ENCODE assay signal across 5 fruit fly cellular contexts in the genomic region with DNA sequence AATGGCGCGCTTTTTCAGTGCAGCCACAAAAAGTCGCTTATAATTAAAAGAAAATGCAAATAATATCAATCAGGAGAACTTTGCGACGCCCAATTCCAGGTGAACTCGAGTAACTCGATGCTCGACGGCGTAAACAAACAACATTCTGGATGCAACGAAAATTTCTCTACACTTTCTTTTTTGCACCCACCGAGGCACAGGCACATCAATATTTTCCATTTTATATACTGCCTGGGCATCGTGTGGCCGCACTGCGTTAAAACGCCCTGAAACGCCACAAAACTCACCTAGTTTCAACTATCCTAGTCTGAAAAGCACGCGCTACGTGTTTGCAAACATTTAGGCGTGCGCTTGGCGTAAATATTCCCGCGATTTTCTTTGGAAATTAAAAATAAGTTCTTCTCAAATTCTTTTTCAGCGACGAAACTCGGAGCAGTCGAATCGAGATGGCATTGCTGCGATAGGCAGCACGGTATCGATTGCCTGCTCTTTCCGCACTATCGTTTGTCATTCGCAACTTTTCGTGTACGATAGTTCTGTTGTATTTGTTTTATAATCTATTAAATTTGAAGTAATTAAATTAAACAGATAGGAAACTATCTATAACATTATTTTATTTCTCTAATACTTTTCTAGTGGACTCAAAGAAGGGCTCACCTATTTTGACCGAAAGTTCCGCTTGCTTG.
TF ChIP-seq lines count a peak whose summit lies in the region.

TSS of gene Pcif1 (minus strand) at position 456 of the 686 bp plus-strand sequence.

- TF ChIP-seq CTCF in whole organism, embryonic (GFP tag; optimal IDR thresholded peaks at IDR 0.05; lab: Kevin White, UChicago), result peak; percentile 31

TF ChIP-seq in whole organism, adult, 20 proteins besides CTCF, POLR2A, EP300 and RAD21 (continues in another document):
- TF ChIP-seq CG7101 (tag; optimal IDR thresholded peaks at IDR 0.05; lab: Kevin White, UChicago) (peak; percentile 34), bab1 (GFP tag; optimal IDR thresholded peaks at IDR 0.05; lab: Kevin White, UChicago) (peak; percentile 53), CG12768 (GFP tag; optimal IDR thresholded peaks at IDR 0.05; lab: Kevin White, UChicago) (no peak), toe (GFP tag; optimal IDR thresholded peaks at IDR 0.05; lab: Kevin White, UChicago) (peak; percentile 17), Clk (GFP tag; optimal IDR thresholded peaks at IDR 0.05; lab: Kevin White, UChicago) (no peak), Mnt (GFP tag; optimal IDR thresholded peaks at IDR 0.05; lab: Kevin White, UChicago) (no peak), Crg-1 (GFP tag; optimal IDR thresholded peaks at IDR 0.05; lab: Kevin White, UChicago) (peak; percentile 42), tj (GFP tag; optimal IDR thresholded peaks at IDR 0.05; lab: Kevin White, UChicago) (no peak), CG33017 (tag; optimal IDR thresholded peaks at IDR 0.05; lab: Kevin White, UChicago) (no peak), CG7045 (GFP tag; optimal IDR thresholded peaks at IDR 0.05; lab: Kevin White, UChicago) (no peak), kay (GFP tag; lab: Kevin White, UChicago; ENCODE audit: borderline replicate concordance) (no peak), ovo (GFP tag; optimal IDR thresholded peaks at IDR 0.05; lab: Kevin White, UChicago) (no peak), CG5204 (GFP tag; optimal IDR thresholded peaks at IDR 0.05; lab: Kevin White, UChicago) (no peak), cnc (optimal IDR thresholded peaks at IDR 0.05; lab: Kevin White, UChicago) (no peak), CG11617 (GFP tag; optimal IDR thresholded peaks at IDR 0.05; lab: Kevin White, UChicago) (no peak), CG1620 (GFP tag; optimal IDR thresholded peaks at IDR 0.05; lab: Kevin White, UChicago) (peak; percentile 11), Hr96 (GFP tag; optimal IDR thresholded peaks at IDR 0.05; lab: Kevin White, UChicago) (no peak)

TF ChIP-seq in whole organism, embryonic, 481 proteins besides CTCF, POLR2A, EP300 and RAD21 (continues in another document):
- TF ChIP-seq hkb (optimal IDR thresholded peaks at IDR 0.05; lab: Kevin White, UChicago), result no peak
- no peak for TF ChIP-seq hkb (GFP tag; IDR thresholded peaks at IDR 0.05; lab: Robert Waterston, UW)
- peak; percentile 56; the same call in 2 of the 3 replicates for TF ChIP-seq CG34422 (GFP tag; IDR thresholded peaks at IDR 0.05; lab: Robert Waterston, UW)
- no peak for TF ChIP-seq CG4282 (GFP tag; optimal IDR thresholded peaks at IDR 0.05; lab: Kevin White, UChicago)
- TF ChIP-seq zfh2 (GFP tag; optimal IDR thresholded peaks at IDR 0.05; lab: Kevin White, UChicago), result no peak
- TF ChIP-seq Aef1 (GFP tag; IDR thresholded peaks at IDR 0.05; lab: Robert Waterston, UW), result no peak
- TF ChIP-seq CG30403 (GFP tag; optimal IDR thresholded peaks at IDR 0.05; lab: Kevin White, UChicago), result no peak
- TF ChIP-seq CG6654 (GFP tag; optimal IDR thresholded peaks at IDR 0.05; lab: Kevin White, UChicago), result no peak
- TF ChIP-seq CG8089 (GFP tag; optimal IDR thresholded peaks at IDR 0.05; lab: Kevin White, UChicago), result no peak
- TF ChIP-seq CG9437 (GFP tag; optimal IDR thresholded peaks at IDR 0.05; lab: Kevin White, UChicago), result no peak
- peak; percentile 73 for TF ChIP-seq corto (GFP tag; optimal IDR thresholded peaks at IDR 0.05; lab: Kevin White, UChicago)
- no peak for TF ChIP-seq CG6765 (GFP tag; optimal IDR thresholded peaks at IDR 0.05; lab: Kevin White, UChicago)
- peak; percentile 72 for TF ChIP-seq D19A (tag; optimal IDR thresholded peaks at IDR 0.05; lab: Kevin White, UChicago)
- no peak for TF ChIP-seq Doc2 (GFP tag; IDR thresholded peaks at IDR 0.05; lab: Robert Waterston, UW)
- no peak for TF ChIP-seq zen (tag; optimal IDR thresholded peaks at IDR 0.05; lab: Kevin White, UChicago)
- no peak for TF ChIP-seq CG13894 (tag; optimal IDR thresholded peaks at IDR 0.05; lab: Kevin White, UChicago)
- TF ChIP-seq CG3838 (GFP tag; optimal IDR thresholded peaks at IDR 0.05; lab: Kevin White, UChicago), result no peak
- no peak for TF ChIP-seq Hmr (GFP tag; optimal IDR thresholded peaks at IDR 0.05; lab: Kevin White, UChicago)

TF ChIP-seq in whole organism, prepupa, 60 proteins besides CTCF, POLR2A, EP300 and RAD21:
- TF ChIP-seq CG34406 (GFP tag; optimal IDR thresholded peaks at IDR 0.05; lab: Kevin White, UChicago) (no peak), Sox102F (GFP tag; optimal IDR thresholded peaks at IDR 0.05; lab: Kevin White, UChicago) (peak; percentile 36), CG10669 (GFP tag; optimal IDR thresholded peaks at IDR 0.05; lab: Kevin White, UChicago) (no peak), lz (GFP tag; optimal IDR thresholded peaks at IDR 0.05; lab: Kevin White, UChicago) (peak; percentile 28), Eip78C (GFP tag; lab: Kevin White, UChicago) (peak; percentile 40), CG8632 (GFP tag; optimal IDR thresholded peaks at IDR 0.05; lab: Kevin White, UChicago) (no peak), topi (GFP tag; optimal IDR thresholded peaks at IDR 0.05; lab: Kevin White, UChicago) (peak; percentile 31), esn (GFP tag; optimal IDR thresholded peaks at IDR 0.05; lab: Kevin White, UChicago) (peak; percentile 52), salr (GFP tag; optimal IDR thresholded peaks at IDR 0.05; lab: Kevin White, UChicago) (no peak), CG6808 (GFP tag; optimal IDR thresholded peaks at IDR 0.05; lab: Kevin White, UChicago) (no peak), CG7368 (GFP tag; optimal IDR thresholded peaks at IDR 0.05; lab: Kevin White, UChicago) (no peak), Hr4 (GFP tag; optimal IDR thresholded peaks at IDR 0.05; lab: Kevin White, UChicago) (no peak), acj6 (GFP tag; optimal IDR thresholded peaks at IDR 0.05; lab: Kevin White, UChicago) (no peak), ss (GFP tag; optimal IDR thresholded peaks at IDR 0.05; lab: Kevin White, UChicago) (no peak), Sox14 (GFP tag; optimal IDR thresholded peaks at IDR 0.05; lab: Kevin White, UChicago) (peak; percentile 14), fkh (GFP tag; optimal IDR thresholded peaks at IDR 0.05; lab: Kevin White, UChicago) (peak; percentile 67), achi (GFP tag; optimal IDR thresholded peaks at IDR 0.05; lab: Kevin White, UChicago) (peak; percentile 13)

TF ChIP-seq in whole organism, pupa, 21 proteins besides CTCF, POLR2A, EP300 and RAD21:
- TF ChIP-seq CG4496 (GFP tag; IDR thresholded peaks at IDR 0.05; lab: Robert Waterston, UW), result 0 out of 3 replicates have a peak, but pooled peaks have one; percentile 30
- 0 out of 2 replicates have a peak, but pooled peaks have one; percentile 11 for TF ChIP-seq CG32121 (GFP tag; IDR thresholded peaks at IDR 0.05; lab: Robert Waterston, UW)
- no peak for TF ChIP-seq Snoo (tag; optimal IDR thresholded peaks at IDR 0.05; lab: Kevin White, UChicago)

TF ChIP-seq in whole organism, wandering third instar larva, 38 proteins besides CTCF, POLR2A, EP300 and RAD21:
- TF ChIP-seq Hnf4 (GFP tag; optimal IDR thresholded peaks at IDR 0.05; lab: Kevin White, UChicago) (peak; percentile 72), CrebA (GFP tag; optimal IDR thresholded peaks at IDR 0.05; lab: Kevin White, UChicago; ENCODE audit: borderline replicate concordance) (no peak), h (GFP tag; optimal IDR thresholded peaks at IDR 0.05; lab: Kevin White, UChicago) (peak; percentile 50), dsf (GFP tag; optimal IDR thresholded peaks at IDR 0.05; lab: Kevin White, UChicago; ENCODE audit: borderline replicate concordance) (peak; percentile 59), sage (GFP tag; optimal IDR thresholded peaks at IDR 0.05; lab: Kevin White, UChicago) (peak; percentile 44), dmrt93B (GFP tag; optimal IDR thresholded peaks at IDR 0.05; lab: Kevin White, UChicago) (no peak), lola (GFP tag; optimal IDR thresholded peaks at IDR 0.05; lab: Kevin White, UChicago) (no peak), sv (GFP tag; optimal IDR thresholded peaks at IDR 0.05; lab: Kevin White, UChicago) (peak; percentile 16), CG9705 (GFP tag; optimal IDR thresholded peaks at IDR 0.05; lab: Kevin White, UChicago) (peak; percentile 2), Rel (GFP tag; optimal IDR thresholded peaks at IDR 0.05; lab: Kevin White, UChicago) (peak; percentile 41), Rel (tag; optimal IDR thresholded peaks at IDR 0.05; lab: Kevin White, UChicago) (no peak), Hr83 (GFP tag; optimal IDR thresholded peaks at IDR 0.05; lab: Kevin White, UChicago; ENCODE audit: poor library complexity, severe bottlenecking) (peak; percentile 54), CG32264 (GFP tag; optimal IDR thresholded peaks at IDR 0.05; lab: Kevin White, UChicago) (peak; percentile 11), brk (GFP tag; optimal IDR thresholded peaks at IDR 0.05; lab: Kevin White, UChicago) (peak; percentile 83), dl (GFP tag; optimal IDR thresholded peaks at IDR 0.05; lab: Kevin White, UChicago; ENCODE audit: insufficient read depth in 1 of 2, partially characterized antibody in 2 of 2) (no peak), woc (GFP tag; optimal IDR thresholded peaks at IDR 0.05; lab: Kevin White, UChicago) (peak; percentile 13), HLH106 (tag; optimal IDR thresholded peaks at IDR 0.05; lab: Kevin White, UChicago) (peak; percentile 17)
TF ChIP-seq in whole organism, wandering third instar larva: peak in this region for 12.
